Fruit fly (Drosophila melanogaster) whole organism, embryonic: ENCODE results near the gene Sf3a2.
A peak's percentile ranks its signal among the peaks of the same experiment; 100 is the strongest.

ENCODE experiments used
- CG10431 ChIP-seq: fragments of 200-800 bp; sonication (Bioruptor generic); optimal IDR thresholded peaks from 3 replicates; lab custom pipeline; 2018; ENCODE audit warnings: missing biosample characterization, mild to moderate bottlenecking, missing genetic modification characterization
- CG17802 ChIP-seq: fragments of 200-800 bp; sonication (Bioruptor generic); optimal IDR thresholded peaks from 2 replicates; lab custom pipeline; 2018; ENCODE audit warnings: missing biosample characterization, mild to moderate bottlenecking, missing genetic modification characterization, moderate library complexity
- Mad ChIP-seq: fragments of 200-800 bp; sonication (Bioruptor generic); optimal IDR thresholded peaks from 2 replicates; lab custom pipeline; 2016; ENCODE audit warnings: missing biosample characterization, missing genetic modification characterization
- Sox102F ChIP-seq: fragments of 200-800 bp; sonication (Bioruptor generic); optimal IDR thresholded peaks from 2 replicates; lab custom pipeline; 2018; ENCODE audit warnings: missing biosample characterization, mild to moderate bottlenecking, missing genetic modification characterization, moderate library complexity
- corto ChIP-seq: fragments of 200-800 bp; sonication (Bioruptor generic); optimal IDR thresholded peaks from 2 replicates; lab custom pipeline; 2016; ENCODE audit warnings: missing biosample characterization, mild to moderate bottlenecking, missing genetic modification characterization, moderate library complexity
- esg ChIP-seq: fragments of 200-800 bp; sonication (Bioruptor generic); conservative IDR thresholded peaks from 2 replicates; pipeline ENCODE4 v1.3.6; 2022; ENCODE audit warnings: missing biosample characterization, missing genetic modification characterization
- gcm ChIP-seq: fragments of 200-800 bp; sonication (Bioruptor generic); optimal IDR thresholded peaks from 2 replicates; lab custom pipeline; 2019; ENCODE audit warnings: missing biosample characterization, mild to moderate bottlenecking, missing genetic modification characterization, moderate library complexity
- inv ChIP-seq: fragments of 200-800 bp; sonication (Bioruptor generic); IDR thresholded peaks from 2 replicates; pipeline ENCODE4 v1.3.6; 2022; ENCODE audit warnings: missing biosample characterization, missing genetic modification characterization; ENCODE audit not compliant: partially characterized antibody
- prd ChIP-seq, 3 experiments: fragments of >200 bp in 2 of 3; fragments of 200-800 bp in 1 of 3; sonication (Bioruptor generic) in 1 of 3; optimal IDR thresholded peaks in 2 of 3; IDR thresholded peaks in 1 of 3; 2 replicates in 2 of 3; 3 replicates in 1 of 3; pipeline versions ENCODE4 v1.3.6 to Lab custom; 2017 to 2022; ENCODE audit warnings: missing biosample characterization in 1 of 3, missing genetic modification characterization in 1 of 3
- sisA ChIP-seq: fragments of 200-800 bp; sonication (Bioruptor generic); IDR thresholded peaks from 2 replicates; pipeline ENCODE4 v1.3.6; 2022; ENCODE audit warnings: missing biosample characterization, missing genetic modification characterization

DNA sequence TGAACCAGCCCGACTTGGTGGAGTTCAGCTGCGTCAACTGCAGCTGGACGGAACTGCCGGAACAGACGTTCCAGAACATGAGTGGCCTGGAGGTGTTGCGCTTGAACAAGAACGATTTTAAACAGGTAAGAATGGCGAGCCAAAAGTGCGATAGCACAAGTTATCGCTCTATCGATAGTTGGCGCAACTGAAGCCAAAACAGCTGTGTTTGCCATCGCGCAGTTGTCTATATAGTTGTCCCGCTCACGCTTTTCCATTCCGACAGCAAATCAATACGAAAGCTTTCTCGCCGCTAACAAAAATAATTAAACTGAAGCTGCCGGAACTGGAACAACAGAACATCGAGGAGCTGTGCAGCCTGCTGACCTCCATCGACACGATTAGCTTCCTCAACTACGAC, 19.3 kb downstream of the Sf3a2 start:
- TF ChIP-seq Sox102F (GFP tag; lab: Kevin White, UChicago) (no peak), Mad (GFP tag; lab: Kevin White, UChicago) (no peak), gcm (GFP tag; lab: Kevin White, UChicago) (no peak), sisA (no peak), esg (GFP tag; lab: Robert Waterston, UW) (no peak), CG10431 (GFP tag; lab: Kevin White, UChicago) (no peak), prd (optimal IDR thresholded peaks at IDR 0.05; lab: Kevin White, UChicago) (no peak), prd (GFP tag; IDR thresholded peaks at IDR 0.05; lab: Robert Waterston, UW) (no peak), corto (GFP tag; lab: Kevin White, UChicago) (no peak), inv (peak; percentile 60), CG17802 (tag; lab: Kevin White, UChicago) (no peak)
